Worm (Caenorhabditis elegans) whole organism, L4/young adult: ENCODE results near the gene F59E12.17.
A peak's percentile ranks its signal among the peaks of the same experiment; 100 is the strongest.
"Not testable (repeated sequence)": the region's sequence is repeated elsewhere in the genome, so short reads cannot be mapped to it uniquely, and the experiment has no call there.

ENCODE experiments used
- W03F9.2 ChIP-seq: fragments of 150-350 bp; optimal IDR thresholded peaks from 2 replicates; lab custom pipeline; 2014; ENCODE audit warnings: missing biosample characterization, missing genetic modification characterization
- dao-5 ChIP-seq: sonication (generic microtip); optimal IDR thresholded peaks from 2 replicates; lab custom pipeline; 2016; ENCODE audit warnings: missing genotype, missing genetic modification characterization, moderate library complexity, missing compliant biosample characterization
- him-1 ChIP-seq: sonication (generic microtip); optimal IDR thresholded peaks from 2 replicates; lab custom pipeline; 2016; ENCODE audit warnings: missing genotype, missing genetic modification reagents, missing genetic modification characterization, missing compliant biosample characterization

The F59E12.17 gene

DNA sequence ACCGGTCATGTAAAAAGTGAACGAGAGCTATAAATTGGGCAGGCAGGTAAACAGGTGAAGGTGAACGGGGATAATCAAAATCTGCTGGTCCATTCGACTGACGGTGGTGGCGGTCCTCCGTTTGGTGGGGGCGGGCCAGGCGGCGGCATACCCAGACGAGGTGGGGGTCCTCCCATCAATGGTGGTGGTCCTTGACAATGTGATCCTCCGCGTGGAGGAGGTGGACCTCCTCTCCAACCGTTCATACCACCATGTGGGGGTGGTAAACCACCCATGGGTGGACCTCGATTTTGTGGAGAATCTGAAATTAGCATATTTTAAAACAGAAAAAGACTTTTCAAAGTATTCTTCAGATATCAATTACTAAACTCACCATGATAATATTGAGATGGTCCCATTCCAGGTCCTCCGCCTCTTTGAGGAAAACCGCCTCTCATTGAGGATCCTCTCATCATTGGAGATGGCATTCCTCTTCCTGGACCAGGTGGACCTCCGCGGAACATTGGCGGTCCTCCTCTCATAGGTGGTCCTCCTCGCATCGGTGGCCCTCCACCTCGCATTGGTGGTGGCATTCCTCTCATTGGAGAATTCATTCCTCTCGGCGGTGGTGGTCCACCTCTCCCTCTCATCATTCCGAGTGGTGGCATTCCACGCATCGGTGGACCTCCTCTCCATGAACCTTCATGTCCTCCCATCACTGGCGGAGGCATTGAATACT lies 8.7 kb downstream of the F59E12.17 start:
- TF ChIP-seq him-1 (tag; lab: Kevin White, UChicago) (no peak), dao-5 (tag; lab: Kevin White, UChicago) (no peak), W03F9.2 (no peak)

DNA sequence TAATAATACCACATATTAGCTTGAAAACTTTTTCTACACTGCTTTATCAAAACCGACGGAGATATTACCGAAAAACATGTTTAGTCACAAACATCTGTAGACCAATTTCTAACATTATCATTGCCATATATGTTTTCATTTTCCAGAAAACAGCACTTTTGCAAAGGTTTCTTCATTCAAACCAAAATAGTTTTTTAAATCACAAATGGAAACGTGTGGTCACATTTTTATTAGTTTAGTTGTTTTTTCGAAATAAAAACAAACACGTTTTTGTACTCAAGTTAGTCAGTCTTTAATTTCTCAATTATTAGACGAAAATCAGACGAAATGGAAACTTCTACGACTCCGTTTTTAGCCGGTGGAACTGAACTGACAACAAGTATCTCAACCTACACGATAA lies 11.2 kb downstream of the F59E12.17 start, which contains the start of gene F59E12.3:
Gene F59E12.3, plus strand, starts transcription at position 301 of the 400 bp plus-strand sequence.
- TF ChIP-seq dao-5 (tag; lab: Kevin White, UChicago) (no peak), W03F9.2 (no peak), him-1 (tag; lab: Kevin White, UChicago) (no peak)

DNA sequence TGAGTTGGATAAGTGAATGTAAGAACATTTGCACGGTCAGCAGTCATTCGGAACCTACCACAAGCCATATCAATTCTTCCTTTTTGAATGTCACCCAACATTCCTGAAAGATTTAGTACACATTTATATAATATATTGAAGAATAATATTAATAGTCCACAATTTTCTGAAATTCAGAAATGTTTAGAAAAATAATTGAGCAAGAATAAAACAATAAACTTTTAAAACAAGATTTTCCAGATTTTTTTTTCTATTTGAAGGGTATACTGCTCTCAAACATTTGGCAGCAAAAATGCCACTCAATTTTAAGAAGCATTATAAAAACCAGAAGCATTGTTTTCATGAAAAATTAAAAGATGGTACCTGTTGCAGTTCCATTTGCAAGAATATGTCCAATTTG lies 12.4 kb downstream of the F59E12.17 start, which contains the start of gene F59E12.8:
Gene F59E12.8, minus strand, starts transcription at position 101 of the 400 bp plus-strand sequence.
- TF ChIP-seq him-1 (tag; lab: Kevin White, UChicago) (no peak), W03F9.2 (no peak)

DNA sequence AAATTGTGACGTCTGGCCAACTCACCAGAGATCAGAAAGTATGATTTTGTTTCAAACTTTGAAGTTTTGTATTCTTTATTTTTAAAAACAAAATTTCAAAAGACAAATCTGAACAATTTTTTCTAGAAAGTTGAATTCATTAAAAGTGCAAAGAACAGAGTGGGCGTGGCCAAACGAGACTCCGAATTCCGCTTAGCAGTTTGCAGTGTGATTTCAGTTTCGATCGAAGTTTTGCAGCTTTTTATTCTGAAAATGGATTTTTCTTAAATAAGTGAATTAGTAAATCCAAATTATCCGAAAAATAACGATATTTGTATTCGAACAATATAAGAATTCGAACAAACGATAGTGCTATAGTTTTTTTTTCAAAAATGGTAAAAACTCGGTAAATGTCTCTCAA lies 15.8 kb downstream of the F59E12.17 start:
- TF ChIP-seq dao-5 (tag; lab: Kevin White, UChicago): no peak
- no peak for TF ChIP-seq him-1 (tag; lab: Kevin White, UChicago)
- TF ChIP-seq W03F9.2: no peak

DNA sequence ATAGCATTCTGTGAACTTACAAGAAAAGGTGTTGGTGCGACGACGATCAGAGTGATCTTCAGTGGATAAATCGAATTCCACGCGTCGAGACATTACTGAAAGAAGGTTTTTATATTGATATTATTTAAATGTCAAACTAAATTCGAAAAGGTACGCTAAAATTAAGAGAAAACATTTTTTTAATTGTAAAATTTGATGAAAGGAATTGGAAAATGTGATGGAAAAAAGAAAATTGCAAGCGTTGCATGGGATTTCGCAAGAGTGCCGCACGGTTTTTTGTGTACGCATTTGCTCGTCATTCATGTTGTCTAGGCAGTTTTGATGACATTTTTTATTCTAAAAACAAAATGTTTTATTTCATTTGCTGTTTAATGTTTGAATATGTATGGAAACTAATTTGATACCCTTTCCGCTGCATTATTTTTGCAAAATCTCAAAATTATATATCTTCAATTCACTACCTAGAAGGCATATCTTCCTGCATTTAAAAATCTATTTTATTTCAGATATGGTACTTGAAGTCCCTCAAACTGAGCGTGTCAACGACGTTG lies 18.3 kb downstream of the F59E12.17 start, which contains the start of the genes F59E12.6 and npl-4.1:
Gene F59E12.6, minus strand, starts transcription at position 101 of the 551 bp plus-strand sequence.
Gene npl-4.1, plus strand, starts transcription at position 501 of the 551 bp plus-strand sequence.
- not testable (repeated sequence) for TF ChIP-seq dao-5 (tag; lab: Kevin White, UChicago); him-1 (tag; lab: Kevin White, UChicago); W03F9.2

DNA sequence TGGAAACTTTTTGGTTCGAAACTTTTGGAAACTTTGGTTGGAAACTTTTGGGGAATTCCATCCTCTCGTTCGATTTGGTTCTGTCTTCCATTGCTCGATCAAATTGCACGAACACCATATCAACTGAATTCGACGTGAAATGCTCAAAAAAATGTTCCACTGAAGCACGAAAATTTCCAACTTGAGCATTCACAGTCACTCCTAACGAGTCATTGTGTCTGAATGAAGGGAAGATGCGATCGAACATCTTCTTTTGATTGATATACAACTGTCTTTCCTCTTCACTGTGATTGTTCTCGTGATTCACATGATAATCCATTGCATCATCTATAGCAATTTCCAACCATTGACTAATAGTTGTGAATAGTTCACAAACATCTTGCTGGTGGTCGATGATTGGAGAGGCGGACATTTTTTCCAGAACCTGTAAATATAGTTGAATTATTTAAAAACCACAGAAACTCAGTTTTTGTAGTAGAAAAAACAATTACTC lies 20.9 kb downstream of the F59E12.17 start, which contains the start of gene F59E12.15:
Gene F59E12.15, minus strand, starts transcription at position 51 of the 493 bp plus-strand sequence.
- TF ChIP-seq W03F9.2 (no peak), dao-5 (tag; lab: Kevin White, UChicago) (no peak), him-1 (tag; lab: Kevin White, UChicago) (no peak)

DNA sequence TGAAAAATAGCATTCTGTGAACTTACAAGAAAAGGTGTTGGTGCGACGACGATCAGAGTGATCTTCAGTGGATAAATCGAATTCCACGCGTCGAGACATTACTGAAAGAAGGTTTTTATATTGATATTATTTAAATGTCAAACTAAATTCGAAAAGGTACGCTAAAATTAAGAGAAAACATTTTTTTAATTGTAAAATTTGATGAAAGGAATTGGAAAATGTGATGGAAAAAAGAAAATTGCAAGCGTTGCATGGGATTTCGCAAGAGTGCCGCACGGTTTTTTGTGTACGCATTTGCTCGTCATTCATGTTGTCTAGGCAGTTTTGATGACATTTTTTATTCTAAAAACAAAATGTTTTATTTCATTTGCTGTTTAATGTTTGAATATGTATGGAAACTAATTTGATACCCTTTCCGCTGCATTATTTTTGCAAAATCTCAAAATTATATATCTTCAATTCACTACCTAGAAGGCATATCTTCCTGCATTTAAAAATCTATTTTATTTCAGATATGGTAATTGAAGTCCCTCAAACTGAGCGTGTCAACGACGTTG lies 26.8 kb downstream of the F59E12.17 start, which contains the start of the genes eif-3.L and npl-4.2:
Gene eif-3.L, minus strand, starts transcription at position 101 of the 557 bp plus-strand sequence.
Gene npl-4.2, plus strand, starts transcription at position 507 of the 557 bp plus-strand sequence.
- not testable (repeated sequence) for TF ChIP-seq W03F9.2; him-1 (tag; lab: Kevin White, UChicago); dao-5 (tag; lab: Kevin White, UChicago)

DNA sequence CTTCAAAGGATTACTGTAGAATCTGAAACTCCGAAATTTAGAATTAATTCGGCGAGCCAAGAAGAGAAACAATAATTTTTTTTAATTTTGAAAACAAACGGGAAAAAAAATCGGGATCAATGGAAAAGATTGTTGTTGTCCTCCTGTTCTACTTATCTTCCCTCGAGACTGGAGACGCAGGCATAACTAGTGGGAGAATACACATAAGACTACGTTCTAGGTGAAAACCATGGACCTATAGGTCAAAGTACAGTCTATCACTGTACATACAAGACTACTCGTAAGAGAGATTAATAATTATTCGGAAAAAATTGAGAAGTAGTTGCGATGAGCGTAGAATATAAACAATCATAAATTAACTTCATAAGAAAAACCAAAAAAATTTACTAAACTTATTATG lies 30.0 kb downstream of the F59E12.17 start, which contains the start of gene dhs-6:
Gene dhs-6, minus strand, starts transcription at position 22 of the 400 bp plus-strand sequence.
- TF ChIP-seq him-1 (tag; lab: Kevin White, UChicago) (no peak), W03F9.2 (no peak)

DNA sequence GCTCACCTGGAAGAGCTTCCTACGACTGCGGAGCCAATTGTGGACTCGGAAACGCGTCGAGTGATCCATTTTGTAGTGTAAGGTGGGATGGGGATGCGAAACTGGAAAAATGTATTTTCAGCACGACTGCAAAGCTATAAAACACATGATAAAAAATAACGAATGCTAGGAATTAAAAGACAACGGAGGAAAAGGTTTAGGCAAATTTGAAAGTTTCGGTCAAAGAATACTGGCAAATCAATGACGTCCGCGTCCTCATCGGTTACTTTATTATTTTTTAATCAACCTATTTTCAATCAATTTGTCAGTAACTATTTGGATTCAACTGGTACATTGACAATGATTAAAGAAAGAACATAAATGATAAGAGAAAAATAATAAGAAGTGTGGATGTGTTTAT lies 41.5 kb downstream of the F59E12.17 start, which contains the start of gene C17G10.7:
Gene C17G10.7, minus strand, starts transcription at position 101 of the 400 bp plus-strand sequence.
- no peak for TF ChIP-seq W03F9.2

DNA sequence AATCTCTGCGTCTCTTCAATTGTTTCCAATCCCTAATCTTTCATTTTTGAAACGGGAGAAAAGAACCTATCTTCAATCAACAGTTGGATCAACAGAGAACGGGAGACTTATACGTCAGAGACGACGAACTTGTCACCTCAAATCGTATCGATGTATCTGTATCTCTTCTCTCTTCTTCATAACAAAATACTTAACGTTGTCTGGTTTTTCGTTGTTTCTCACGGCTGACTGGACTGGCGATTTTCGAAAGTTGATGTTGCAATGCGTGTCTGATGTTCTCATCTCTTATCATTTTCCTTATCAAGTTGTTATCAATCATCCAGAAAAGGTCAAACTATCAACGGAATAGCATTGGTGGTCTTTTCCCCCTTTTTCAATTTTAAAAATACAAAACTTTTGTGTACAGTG lies 43.7 kb downstream of the F59E12.17 start:
- TF ChIP-seq dao-5 (tag; lab: Kevin White, UChicago): no peak
- TF ChIP-seq W03F9.2: no peak

DNA sequence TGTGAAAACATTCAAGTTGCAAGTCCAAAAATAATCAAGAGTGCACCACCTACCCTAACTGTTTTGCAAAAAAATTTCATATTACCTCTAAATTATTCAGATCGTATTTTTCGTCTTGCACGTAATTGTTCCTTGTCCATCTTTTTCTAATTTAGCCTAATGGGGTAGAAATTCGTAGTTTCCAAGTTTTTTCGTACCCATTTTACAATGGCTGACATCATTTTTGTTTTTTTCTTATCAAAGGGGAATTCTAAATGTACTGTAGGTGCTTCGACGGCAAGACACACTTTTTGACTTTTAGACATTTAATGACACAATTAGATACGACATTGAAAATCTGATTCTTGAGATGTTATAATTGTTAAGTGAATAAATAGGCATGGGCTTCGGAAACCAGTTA lies 44.8 kb downstream of the F59E12.17 start:
- no peak for TF ChIP-seq him-1 (tag; lab: Kevin White, UChicago)
- TF ChIP-seq W03F9.2: no peak
- no peak for TF ChIP-seq dao-5 (tag; lab: Kevin White, UChicago)

DNA sequence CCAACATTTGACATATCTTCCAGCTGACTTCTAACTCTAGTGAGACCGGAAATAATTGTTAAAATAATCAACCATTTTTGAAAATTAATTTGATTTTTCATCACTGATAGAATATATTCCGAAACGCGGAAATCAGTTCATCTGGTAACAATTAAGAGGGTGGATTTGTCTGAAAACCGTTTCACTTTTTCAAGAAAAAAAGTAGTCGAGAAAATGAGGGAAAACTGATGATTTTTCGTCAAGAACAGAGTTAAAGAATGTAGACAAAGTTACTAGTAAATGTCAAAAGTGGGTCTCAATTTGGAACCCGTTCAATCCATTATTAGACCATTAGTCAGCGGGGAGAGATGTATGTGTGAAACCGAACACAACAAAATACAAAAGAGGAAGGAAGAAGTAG lies 46.1 kb downstream of the F59E12.17 start, which contains the start of gene C17G10.6:
Gene C17G10.6, minus strand, starts transcription at position 101 of the 400 bp plus-strand sequence.
- TF ChIP-seq dao-5 (tag; lab: Kevin White, UChicago) (no peak), W03F9.2 (no peak), him-1 (tag; lab: Kevin White, UChicago) (no peak)

DNA sequence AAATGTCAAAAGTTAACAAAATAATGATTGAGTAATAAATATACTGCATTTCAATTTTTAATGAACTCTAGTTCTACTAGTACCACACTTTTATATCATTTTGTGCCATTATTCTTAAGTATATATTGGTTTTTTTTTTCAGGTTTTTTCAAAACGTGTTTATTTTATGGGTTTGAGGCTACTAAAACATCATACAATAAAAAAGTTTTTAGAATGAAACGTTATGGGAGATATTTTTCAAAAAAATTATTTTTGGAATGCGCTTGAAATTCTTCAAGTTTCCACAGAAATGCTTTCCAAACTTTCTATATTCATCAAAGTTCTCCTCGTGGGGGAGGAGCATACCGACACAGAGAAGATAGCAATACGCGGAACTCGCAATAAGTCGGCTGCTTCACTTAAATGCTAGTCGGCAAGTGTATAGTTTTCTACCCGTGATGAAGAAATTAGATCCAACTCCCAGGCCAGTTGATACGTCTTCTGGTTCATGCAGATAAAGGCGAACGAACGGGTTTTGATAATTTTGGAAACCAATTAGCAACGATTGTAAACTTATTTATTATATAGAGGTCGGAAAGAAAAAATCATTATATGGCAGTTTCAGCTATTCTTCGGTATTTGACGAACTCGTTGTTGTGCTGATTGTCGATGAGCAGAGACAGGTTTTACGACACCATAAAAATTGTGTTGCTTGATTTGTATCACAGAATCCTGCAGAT lies 49.8 kb downstream of the F59E12.17 start, which contains the start of gene C17G10.10:
Gene C17G10.10, minus strand, starts transcription at position 51 of the 719 bp plus-strand sequence.
- TF ChIP-seq W03F9.2: peak; percentile 32
- TF ChIP-seq him-1 (tag; lab: Kevin White, UChicago): no peak
- TF ChIP-seq dao-5 (tag; lab: Kevin White, UChicago): no peak
